Fruit fly (Drosophila melanogaster) whole organism, embryonic: Measurements from ENCODE around the gene Vlet.

Experiments used
- Bteb2 ChIP-seq: fragments of 200-800 bp; sonication (Bioruptor generic); optimal IDR thresholded peaks from 2 replicates; lab custom pipeline; 2016; ENCODE audit warnings: missing biosample characterization, missing genetic modification characterization
- CG10543 ChIP-seq: fragments of 200-800 bp; sonication (Bioruptor generic); optimal IDR thresholded peaks from 3 replicates; lab custom pipeline; 2017; ENCODE audit warnings: missing biosample characterization, mild to moderate bottlenecking, missing genetic modification characterization, moderate library complexity
- CG12219 ChIP-seq: fragments of 200-800 bp; sonication (Bioruptor generic); optimal IDR thresholded peaks from 3 replicates; lab custom pipeline; 2018; ENCODE audit warnings: missing biosample characterization, mild to moderate bottlenecking, missing genetic modification characterization
- CG12236 ChIP-seq: fragments of 200-800 bp; sonication (Bioruptor generic); optimal IDR thresholded peaks from 2 replicates; lab custom pipeline; 2016; ENCODE audit warnings: missing biosample characterization, missing genetic modification characterization
- CG1233 ChIP-seq: fragments of 200-800 bp; sonication (Bioruptor generic); optimal IDR thresholded peaks from 4 replicates; lab custom pipeline; 2018; ENCODE audit warnings: missing biosample characterization, mild to moderate bottlenecking, missing genetic modification characterization
- CG14965 ChIP-seq: fragments of 200-800 bp; sonication (Bioruptor generic); optimal IDR thresholded peaks from 2 replicates; lab custom pipeline; 2016; ENCODE audit warnings: missing biosample characterization, missing genetic modification characterization, borderline replicate concordance
- CG15696 ChIP-seq: fragments of 200-800 bp; sonication (Bioruptor generic); optimal IDR thresholded peaks from 2 replicates; lab custom pipeline; 2019; ENCODE audit warnings: missing biosample characterization, mild to moderate bottlenecking, missing genetic modification characterization, moderate library complexity
- CG1602 ChIP-seq: fragments of 200-800 bp; sonication (Bioruptor generic); optimal IDR thresholded peaks from 3 replicates; lab custom pipeline; 2016; ENCODE audit warnings: missing biosample characterization, missing genetic modification characterization
- CG1792 ChIP-seq: fragments of 200-800 bp; sonication (Bioruptor generic); optimal IDR thresholded peaks from 2 replicates; lab custom pipeline; 2016; ENCODE audit warnings: missing biosample characterization, missing genetic modification characterization
- CG18599 ChIP-seq: fragments of 200-800 bp; sonication (Bioruptor generic); optimal IDR thresholded peaks from 3 replicates; lab custom pipeline; 2017; ENCODE audit warnings: missing biosample characterization, missing genetic modification characterization, mild to moderate bottlenecking, moderate library complexity, missing genetic modification reagents
- CG30403 ChIP-seq: fragments of 200-800 bp; sonication (Bioruptor generic); optimal IDR thresholded peaks from 3 replicates; lab custom pipeline; 2016; ENCODE audit warnings: missing biosample characterization, missing genetic modification characterization
- CG6272 ChIP-seq: fragments of 200-800 bp; sonication (Bioruptor generic); IDR thresholded peaks from 2 replicates; pipeline ENCODE4 v1.3.6; 2022; ENCODE audit warnings: missing biosample characterization, missing genetic modification characterization
- CG6689 ChIP-seq: fragments of 200-800 bp; sonication (Bioruptor generic); IDR thresholded peaks from 2 replicates; pipeline ENCODE4 v1.3.6; 2022; ENCODE audit warnings: missing biosample characterization, missing genetic modification characterization
- CG6765 ChIP-seq: fragments of 200-800 bp; sonication (Bioruptor generic); optimal IDR thresholded peaks from 3 replicates; lab custom pipeline; 2017; ENCODE audit warnings: missing biosample characterization, mild to moderate bottlenecking, missing genetic modification characterization
- CG6813 ChIP-seq: fragments of 200-800 bp; sonication (Bioruptor generic); optimal IDR thresholded peaks from 2 replicates; lab custom pipeline; 2017; ENCODE audit warnings: missing biosample characterization, missing genetic modification characterization, mild to moderate bottlenecking, moderate library complexity, missing genetic modification reagents
- CG6854 ChIP-seq: fragments of 200-800 bp; sonication (Bioruptor generic); optimal IDR thresholded peaks from 3 replicates; lab custom pipeline; 2017; ENCODE audit warnings: missing biosample characterization, mild to moderate bottlenecking, missing genetic modification characterization
- CG8944 ChIP-seq: fragments of 200-800 bp; sonication (Bioruptor generic); optimal IDR thresholded peaks from 3 replicates; lab custom pipeline; 2016; ENCODE audit warnings: missing biosample characterization, missing genetic modification characterization
- CkIIα-i1 ChIP-seq: fragments of 200-800 bp; sonication (Bioruptor generic); IDR thresholded peaks from 2 replicates; pipeline ENCODE4 v1.3.6; 2022; ENCODE audit warnings: missing biosample characterization, missing genetic modification characterization
- D19B ChIP-seq: fragments of 200-800 bp; sonication (Bioruptor generic); optimal IDR thresholded peaks from 2 replicates; lab custom pipeline; 2017; ENCODE audit warnings: missing biosample characterization, mild to moderate bottlenecking, missing genetic modification characterization
- Fer3 ChIP-seq: fragments of 200-800 bp; sonication (Bioruptor generic); optimal IDR thresholded peaks from 2 replicates; lab custom pipeline; 2018; ENCODE audit warnings: missing biosample characterization, mild to moderate bottlenecking, missing genetic modification characterization, moderate library complexity
- HLH54F ChIP-seq: fragments of 200-800 bp; sonication (Bioruptor generic); optimal IDR thresholded peaks from 3 replicates; lab custom pipeline; 2016; ENCODE audit warnings: missing biosample characterization, missing genetic modification characterization
- Hand ChIP-seq: fragments of 200-800 bp; sonication (Bioruptor generic); optimal IDR thresholded peaks from 2 replicates; lab custom pipeline; 2017; ENCODE audit warnings: mild to moderate bottlenecking, missing biosample characterization, missing genetic modification reagents, missing genetic modification characterization
- HmgZ ChIP-seq: fragments of 200-800 bp; sonication (Bioruptor generic); optimal IDR thresholded peaks from 2 replicates; lab custom pipeline; 2018; ENCODE audit warnings: missing biosample characterization, mild to moderate bottlenecking, missing genetic modification characterization
- Myb ChIP-seq: fragments of 200-800 bp; sonication (Bioruptor generic); optimal IDR thresholded peaks from 2 replicates; lab custom pipeline; 2016; ENCODE audit warnings: missing biosample characterization, missing genetic modification characterization
- Nf-YB ChIP-seq: fragments of 200-800 bp; sonication (Bioruptor generic); optimal IDR thresholded peaks from 3 replicates; lab custom pipeline; 2019; ENCODE audit warnings: missing biosample characterization, mild to moderate bottlenecking, missing genetic modification characterization, moderate library complexity
- Pdp1 ChIP-seq, 2 experiments: fragments of 200-800 bp; sonication (Bioruptor generic); optimal IDR thresholded peaks; 3 replicates each; lab custom pipeline; 2016; ENCODE audit warnings: missing biosample characterization in 2 of 2, missing genetic modification characterization in 2 of 2, mild to moderate bottlenecking in 1 of 2, moderate library complexity in 1 of 2
- Ssrp ChIP-seq: fragments of 200-800 bp; sonication (Bioruptor generic); optimal IDR thresholded peaks from 2 replicates; lab custom pipeline; 2018; ENCODE audit warnings: missing biosample characterization, mild to moderate bottlenecking, missing genetic modification characterization, moderate library complexity
- Xrp1 ChIP-seq: fragments of 200-800 bp; sonication (Bioruptor generic); IDR thresholded peaks from 2 replicates; pipeline ENCODE4 v1.3.6; 2022; ENCODE audit warnings: missing biosample characterization, missing genetic modification characterization
- az2 ChIP-seq: fragments of 200-800 bp; sonication (Bioruptor generic); optimal IDR thresholded peaks from 3 replicates; lab custom pipeline; 2016; ENCODE audit warnings: missing biosample characterization, missing genetic modification characterization
- bcd ChIP-seq: fragments of 200-800 bp; sonication (Bioruptor generic); optimal IDR thresholded peaks from 2 replicates; lab custom pipeline; 2017; ENCODE audit warnings: missing biosample characterization, mild to moderate bottlenecking, missing genetic modification characterization
- caup ChIP-seq: fragments of 200-800 bp; sonication (Bioruptor generic); optimal IDR thresholded peaks from 3 replicates; lab custom pipeline; 2017; ENCODE audit warnings: missing biosample characterization, mild to moderate bottlenecking, missing genetic modification characterization, moderate library complexity; ENCODE audit not compliant: severe bottlenecking
- crol ChIP-seq: fragments of 200-800 bp; sonication (Bioruptor generic); IDR thresholded peaks from 2 replicates; pipeline ENCODE4 v1.3.6; 2022; ENCODE audit warnings: missing biosample characterization, missing genetic modification characterization
- disco-r ChIP-seq: fragments of 200-800 bp; sonication (Bioruptor generic); optimal IDR thresholded peaks from 2 replicates; lab custom pipeline; 2016; ENCODE audit warnings: missing biosample characterization, missing genetic modification characterization
- dpn ChIP-seq, 2 experiments: fragments of 200-800 bp; sonication (Bioruptor generic); optimal IDR thresholded peaks; 3 replicates each; lab custom pipeline; 2016; ENCODE audit warnings: missing biosample characterization in 2 of 2, missing genetic modification characterization in 2 of 2
- esg ChIP-seq: fragments of 200-800 bp; sonication (Bioruptor generic); conservative IDR thresholded peaks from 2 replicates; pipeline ENCODE4 v1.3.6; 2022; ENCODE audit warnings: missing biosample characterization, missing genetic modification characterization
- fru ChIP-seq: fragments of >200 bp; optimal IDR thresholded peaks from 2 replicates; lab custom pipeline; 2017
- gcm ChIP-seq: fragments of 200-800 bp; sonication (Bioruptor generic); optimal IDR thresholded peaks from 2 replicates; lab custom pipeline; 2019; ENCODE audit warnings: missing biosample characterization, mild to moderate bottlenecking, missing genetic modification characterization, moderate library complexity
- grau ChIP-seq: fragments of 200-800 bp; optimal IDR thresholded peaks from 3 replicates; lab custom pipeline; 2019; ENCODE audit warnings: missing biosample characterization, mild to moderate bottlenecking, missing genetic modification characterization, moderate library complexity
- gsb-n ChIP-seq: fragments of 200-800 bp; sonication (Bioruptor generic); optimal IDR thresholded peaks from 3 replicates; lab custom pipeline; 2018; ENCODE audit warnings: missing biosample characterization, mild to moderate bottlenecking, missing genetic modification characterization
- hb ChIP-seq: fragments of 200-800 bp; sonication (Bioruptor generic); IDR thresholded peaks from 3 replicates; pipeline ENCODE4 v1.3.6; 2022; ENCODE audit warnings: missing biosample characterization, missing genetic modification characterization; ENCODE audit not compliant: partially characterized antibody
- kay ChIP-seq: fragments of 200-800 bp; sonication (Bioruptor generic); optimal IDR thresholded peaks from 2 replicates; lab custom pipeline; 2016; ENCODE audit warnings: missing biosample characterization, missing genetic modification characterization
- nau ChIP-seq: fragments of 200-800 bp; sonication (Bioruptor generic); optimal IDR thresholded peaks from 3 replicates; lab custom pipeline; 2017; ENCODE audit warnings: missing biosample characterization, mild to moderate bottlenecking, missing genetic modification characterization, missing genetic modification reagents
- nerfin-1 ChIP-seq: fragments of 200-800 bp; sonication (Bioruptor generic); optimal IDR thresholded peaks from 3 replicates; lab custom pipeline; 2019; ENCODE audit warnings: missing biosample characterization, mild to moderate bottlenecking, missing genetic modification characterization, moderate library complexity
- odd ChIP-seq: fragments of 200-800 bp; sonication (Bioruptor generic); optimal IDR thresholded peaks from 2 replicates; lab custom pipeline; 2017; ENCODE audit warnings: missing biosample characterization, mild to moderate bottlenecking, missing genetic modification characterization
- org-1 ChIP-seq: fragments of 200-800 bp; sonication (Bioruptor generic); optimal IDR thresholded peaks from 2 replicates; lab custom pipeline; 2017; ENCODE audit warnings: missing biosample characterization, missing genetic modification characterization
- pho ChIP-seq: fragments of 200-800 bp; sonication (Bioruptor generic); optimal IDR thresholded peaks from 2 replicates; lab custom pipeline; 2016; ENCODE audit warnings: missing biosample characterization, missing genetic modification characterization
- pnt ChIP-seq: fragments of 200-800 bp; sonication (Bioruptor generic); optimal IDR thresholded peaks from 3 replicates; lab custom pipeline; 2016; ENCODE audit warnings: missing biosample characterization, missing genetic modification characterization
- sima ChIP-seq: fragments of 200-800 bp; sonication (Bioruptor generic); optimal IDR thresholded peaks from 2 replicates; lab custom pipeline; 2016; ENCODE audit warnings: missing biosample characterization, missing genetic modification characterization
- sna ChIP-seq: fragments of 200-800 bp; sonication (Bioruptor generic); IDR thresholded peaks from 2 replicates; pipeline ENCODE4 v1.3.6; 2022; ENCODE audit warnings: missing biosample characterization, missing genetic modification characterization; ENCODE audit not compliant: partially characterized antibody
- tio ChIP-seq: fragments of 200-800 bp; sonication (Bioruptor generic); optimal IDR thresholded peaks from 2 replicates; lab custom pipeline; 2017; ENCODE audit warnings: missing biosample characterization, missing genetic modification characterization, inconsistent platforms
- trh ChIP-seq: fragments of 200-800 bp; sonication (Bioruptor generic); optimal IDR thresholded peaks from 2 replicates; lab custom pipeline; 2016; ENCODE audit warnings: missing biosample characterization, missing genetic modification characterization

The Vlet gene

dm6 chrX:11657140-11657539, 21.2 kb downstream of the Vlet start (continued):
- TF ChIP-seq sima (GFP tag; lab: Kevin White, UChicago) (no peak), tio (GFP tag; lab: Kevin White, UChicago) (peak; percentile 33), Bteb2 (GFP tag; lab: Kevin White, UChicago) (peak; percentile 54), caup (GFP tag; lab: Kevin White, UChicago) (peak; percentile 35), kay (GFP tag; lab: Kevin White, UChicago) (no peak), esg (GFP tag; lab: Robert Waterston, UW) (peak; percentile 40), CG6854 (GFP tag; lab: Kevin White, UChicago) (peak; percentile 32), CG14965 (GFP tag; lab: Kevin White, UChicago) (no peak), dpn (GFP tag; optimal IDR thresholded peaks at IDR 0.05; lab: Kevin White, UChicago) (peak; percentile 11 to 23), Hand (GFP tag; lab: Kevin White, UChicago) (peak; percentile 59), CG8944 (GFP tag; lab: Kevin White, UChicago) (peak; percentile 19), trh (GFP tag; lab: Kevin White, UChicago) (no peak), Xrp1 (peak; percentile 71; the same call in 1 of the 2 replicates), odd (GFP tag; lab: Kevin White, UChicago) (peak; percentile 12), CG12236 (GFP tag; lab: Kevin White, UChicago) (no peak), CG30403 (GFP tag; lab: Kevin White, UChicago) (peak; percentile 59), CG18599 (GFP tag; lab: Kevin White, UChicago) (peak; percentile 86), sna (GFP tag; lab: Robert Waterston, UW) (no peak), CG6272 (GFP tag; lab: Robert Waterston, UW) (0 out of 2 replicates have a peak, but pooled peaks have one; percentile 16), Myb (GFP tag; lab: Kevin White, UChicago) (no peak), disco-r (peak; percentile 36), bcd (GFP tag; lab: Kevin White, UChicago) (peak; percentile 51), pho (peak; percentile 25), HLH54F (GFP tag; lab: Kevin White, UChicago) (peak; percentile 12), CkIIα-i1 (GFP tag; lab: Robert Waterston, UW) (no peak), gcm (GFP tag; lab: Kevin White, UChicago) (peak; percentile 27), nau (GFP tag; lab: Kevin White, UChicago) (peak; percentile 11), crol (GFP tag; lab: Robert Waterston, UW) (no peak), CG1792 (peak; percentile 10), gsb-n (peak; percentile 32), grau (tag; lab: Kevin White, UChicago) (peak; percentile 71), CG6765 (peak; percentile 3), D19B (GFP tag; lab: Kevin White, UChicago) (no peak), HmgZ (peak; percentile 50), Pdp1 (GFP tag; optimal IDR thresholded peaks at IDR 0.05; lab: Kevin White, UChicago) (peak; percentile 42), CG10543 (GFP tag; lab: Kevin White, UChicago) (peak; percentile 60), pnt (no peak), CG15696 (tag; lab: Kevin White, UChicago) (peak; percentile 50), CG6813 (GFP tag; lab: Kevin White, UChicago) (peak; percentile 43), org-1 (peak; percentile 35), Fer3 (tag; lab: Kevin White, UChicago) (peak; percentile 67), Nf-YB (GFP tag; lab: Kevin White, UChicago) (peak; percentile 18), fru (lab: Kevin White, UChicago) (no peak), CG1233 (peak; percentile 42), az2 (GFP tag; lab: Kevin White, UChicago) (peak; percentile 40), hb (GFP tag; lab: Robert Waterston, UW) (no peak), CG6689 (peak; percentile 42), Ssrp (tag; lab: Kevin White, UChicago) (peak; percentile 29), CG1602 (GFP tag; lab: Kevin White, UChicago) (peak; percentile 32), CG12219 (GFP tag; lab: Kevin White, UChicago) (peak; percentile 31), nerfin-1 (tag; lab: Kevin White, UChicago) (peak; percentile 26)
